Worm (Caenorhabditis elegans): Measurements from ENCODE around the gene ife-1.

DNA sequence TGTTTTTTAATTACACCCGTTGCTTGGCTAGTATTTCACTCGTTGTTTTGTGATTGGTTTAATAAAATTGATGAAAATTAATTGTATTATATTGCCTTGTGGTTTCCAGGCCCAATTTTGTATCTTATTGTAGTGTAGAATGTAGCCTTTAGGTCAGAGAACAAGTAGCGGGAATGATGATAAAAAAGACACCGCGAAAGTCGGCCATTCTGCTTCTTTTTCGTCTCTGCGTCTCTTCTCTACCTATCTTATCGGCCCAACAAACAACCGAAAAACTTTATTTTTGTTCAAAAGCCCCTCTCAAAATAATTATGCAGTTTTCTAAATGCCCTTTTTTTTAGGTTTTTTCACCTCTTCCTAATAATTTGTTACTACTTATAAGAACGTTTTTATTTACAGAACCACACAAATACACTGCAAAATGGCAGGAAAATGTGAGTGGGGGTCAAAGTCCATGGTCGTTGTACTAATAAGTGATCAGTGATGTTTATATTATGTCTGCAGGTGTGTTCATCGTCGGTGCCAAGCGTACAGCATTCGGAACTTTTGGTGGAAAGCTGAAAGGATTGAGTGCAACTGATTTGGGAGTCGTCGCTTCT, 1.4 kb downstream of the ife-1 start, which contains the start of gene acaa-2:
- TF ChIP-seq bed-1 (GFP tag; IDR thresholded peaks at IDR 0.05): no peak
- no peak for TF ChIP-seq F55B11.4 (tag; optimal IDR thresholded peaks at IDR 0.05; ENCODE audit: borderline replicate concordance, insufficient read depth)
- no peak for TF ChIP-seq ama-1 (optimal IDR thresholded peaks at IDR 0.05)
- no peak for TF ChIP-seq ama-1 (GFP tag; optimal IDR thresholded peaks at IDR 0.05)
